Worm (Caenorhabditis elegans) whole organism, midembryonic: ENCODE results near the gene nhr-58.

ENCODE experiments used
- T22C8.4 ChIP-seq: fragments of 200-800 bp; sonication (Bioruptor generic); IDR thresholded peaks from 2 replicates; pipeline ENCODE4 v1.3.6; 2022; ENCODE audit warnings: missing genetic modification characterization, missing compliant biosample characterization
- cog-1 ChIP-seq: sonication (generic microtip); optimal IDR thresholded peaks from 2 replicates; lab custom pipeline; 2016; ENCODE audit warnings: missing genetic modification characterization, missing compliant biosample characterization
- flt-1 ChIP-seq: fragments of 200-800 bp; sonication (Bioruptor generic); IDR thresholded peaks from 2 replicates; pipeline ENCODE4 v1.3.6; 2022; ENCODE audit warnings: missing genetic modification characterization, missing compliant biosample characterization
- klf-2 ChIP-seq: fragments of 200-800 bp; sonication (Bioruptor generic); conservative IDR thresholded peaks from 2 replicates; pipeline ENCODE4 v1.3.6; 2022; ENCODE audit warnings: missing genetic modification reagents, missing genetic modification characterization, missing compliant biosample characterization
- med-1 ChIP-seq: sonication (generic microtip); optimal IDR thresholded peaks from 2 replicates; lab custom pipeline; 2017; ENCODE audit warnings: missing genetic modification characterization, mild to moderate bottlenecking, missing compliant biosample characterization, antibody characterized with exemption, missing genetic modification reagents; ENCODE audit not compliant: insufficient read depth
- ref-1 ChIP-seq: fragments of 200-800 bp; sonication (Bioruptor generic); conservative IDR thresholded peaks from 2 replicates; pipeline ENCODE4 v1.3.6; 2022; ENCODE audit warnings: missing genetic modification reagents, missing genetic modification characterization, missing compliant biosample characterization
- tab-1 ChIP-seq: fragments of 200-800 bp; sonication (Bioruptor generic); IDR thresholded peaks from 2 replicates; pipeline ENCODE4 v1.3.6; 2022; ENCODE audit warnings: missing genetic modification characterization, missing compliant biosample characterization
- ztf-23 ChIP-seq: fragments of 200-800 bp; sonication (Bioruptor generic); IDR thresholded peaks from 2 replicates; pipeline ENCODE4 v1.3.6; 2022; ENCODE audit warnings: missing genetic modification reagents, missing genetic modification characterization, missing compliant biosample characterization
- ztf-29 ChIP-seq: fragments of 200-800 bp; sonication (Bioruptor generic); IDR thresholded peaks from 2 replicates; pipeline ENCODE4 v1.3.6; 2022; ENCODE audit warnings: missing genetic modification reagents, missing genetic modification characterization, missing compliant biosample characterization

The nhr-58 gene

DNA sequence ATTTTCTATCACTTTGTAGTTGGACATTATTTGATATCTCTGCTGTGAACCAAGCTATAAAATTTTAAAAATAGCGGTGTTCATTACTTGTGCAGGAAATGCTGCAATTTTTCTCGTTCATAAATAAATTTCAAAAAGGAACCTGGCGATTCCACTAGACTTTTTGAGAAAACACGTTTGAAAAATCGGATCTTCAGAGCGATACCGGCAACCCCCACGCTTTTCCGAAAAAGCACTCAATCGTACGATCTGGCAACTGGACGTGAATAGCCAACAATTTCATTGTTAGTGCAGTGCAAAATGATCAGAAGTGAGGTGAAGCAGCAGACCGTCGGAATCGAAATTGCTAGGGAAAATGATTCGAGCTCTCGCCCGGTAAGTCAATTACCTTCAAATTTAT lies 49.6 kb downstream of the nhr-58 start, which contains the start of gene nstp-7:
Gene nstp-7 (plus strand): TSS at position 301 of the 400 bp plus-strand sequence.
- TF ChIP-seq tab-1 (GFP tag; lab: Robert Waterston, UW), result no peak
- TF ChIP-seq ztf-23 (GFP tag; lab: Robert Waterston, UW), result no peak
- TF ChIP-seq ref-1 (GFP tag; lab: Robert Waterston, UW), result no peak
- no peak for TF ChIP-seq med-1 (GFP tag; lab: Kevin White, UChicago)
- no peak for TF ChIP-seq flt-1
- no peak for TF ChIP-seq T22C8.4 (GFP tag; lab: Robert Waterston, UW)
- no peak for TF ChIP-seq cog-1
- no peak for TF ChIP-seq klf-2 (GFP tag; lab: Robert Waterston, UW)
- no peak for TF ChIP-seq ztf-29 (GFP tag; lab: Robert Waterston, UW)
